Fruit fly (Drosophila melanogaster): ENCODE measurements around the gene CG13727.

DNA sequence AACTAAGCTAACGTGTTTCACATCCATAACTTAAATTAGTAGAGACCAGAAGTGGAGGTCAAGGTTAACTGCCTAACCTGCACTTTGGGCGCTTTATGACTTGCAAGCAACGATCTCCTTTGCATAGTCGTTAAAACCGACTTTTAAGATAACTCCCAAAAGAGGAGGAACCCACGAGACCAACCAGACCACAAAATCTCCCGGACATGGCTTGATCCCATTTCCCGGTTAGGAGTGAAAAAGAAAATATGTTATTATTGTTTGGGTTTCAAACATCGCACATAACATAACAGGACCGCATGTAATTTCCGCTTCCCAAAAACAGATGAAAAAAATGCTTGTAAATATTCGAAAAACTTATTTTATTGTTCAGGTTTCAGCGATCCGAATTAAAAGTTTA, 42.2 kb upstream of the CG13727 start:
- no peak for TF ChIP-seq CG11617 (GFP tag; optimal IDR thresholded peaks at IDR 0.05)
- no peak for TF ChIP-seq tj (GFP tag; optimal IDR thresholded peaks at IDR 0.05)
- TF ChIP-seq ovo (GFP tag; optimal IDR thresholded peaks at IDR 0.05): no peak
- no peak for TF ChIP-seq cnc (optimal IDR thresholded peaks at IDR 0.05)

Measured in whole organism, adult.